Fruit fly (Drosophila melanogaster) whole organism, embryonic: ENCODE results near the gene CG13001.

ENCODE experiments used
- Ada2b ChIP-seq: fragments of 200-800 bp; sonication (Bioruptor generic); IDR thresholded peaks from 2 replicates; pipeline ENCODE4 v1.3.6; 2022; ENCODE audit warnings: missing biosample characterization, missing genetic modification characterization
- Awh ChIP-seq: fragments of 200-800 bp; sonication (Bioruptor generic); IDR thresholded peaks from 2 replicates; pipeline ENCODE4, ENCODE4 v1.3.6; 2022; ENCODE audit warnings: missing biosample characterization, missing genetic modification characterization
- CG10366 ChIP-seq: fragments of 200-800 bp; sonication (Bioruptor generic); IDR thresholded peaks from 2 replicates; pipeline ENCODE4 v1.3.6; 2022; ENCODE audit warnings: missing biosample characterization, missing genetic modification characterization
- CG10543 ChIP-seq: fragments of 200-800 bp; sonication (Bioruptor generic); optimal IDR thresholded peaks from 3 replicates; lab custom pipeline; 2017; ENCODE audit warnings: missing biosample characterization, mild to moderate bottlenecking, missing genetic modification characterization, moderate library complexity
- CG11504 ChIP-seq: fragments of 200-800 bp; sonication (Bioruptor generic); optimal IDR thresholded peaks from 3 replicates; lab custom pipeline; 2019; ENCODE audit warnings: missing biosample characterization, mild to moderate bottlenecking, missing genetic modification characterization, moderate library complexity
- CG12769 ChIP-seq: fragments of 200-800 bp; sonication (Bioruptor generic); optimal IDR thresholded peaks from 2 replicates; lab custom pipeline; 2019; ENCODE audit warnings: missing biosample characterization, mild to moderate bottlenecking, missing genetic modification characterization, moderate library complexity
- CG13894 ChIP-seq: fragments of 200-800 bp; sonication (Bioruptor generic); optimal IDR thresholded peaks from 3 replicates; lab custom pipeline; 2018; ENCODE audit warnings: missing biosample characterization, mild to moderate bottlenecking, missing genetic modification characterization, moderate library complexity
- CG14014 ChIP-seq: fragments of 200-800 bp; sonication (Bioruptor generic); IDR thresholded peaks from 2 replicates; pipeline ENCODE4 v1.3.6; 2022; ENCODE audit warnings: missing biosample characterization, missing genetic modification characterization
- CG15269 ChIP-seq: fragments of 200-800 bp; sonication (Bioruptor generic); optimal IDR thresholded peaks from 2 replicates; lab custom pipeline; 2018; ENCODE audit warnings: missing biosample characterization, mild to moderate bottlenecking, missing genetic modification characterization, moderate library complexity
- CG17361 ChIP-seq: fragments of 200-800 bp; sonication (Bioruptor generic); IDR thresholded peaks from 3 replicates; pipeline ENCODE4 v1.3.6; 2022; ENCODE audit warnings: missing biosample characterization, missing genetic modification characterization
- CG2129 ChIP-seq: fragments of 200-800 bp; sonication (Bioruptor generic); IDR thresholded peaks from 2 replicates; pipeline ENCODE4 v1.3.6; 2022; ENCODE audit warnings: missing biosample characterization, missing genetic modification characterization; ENCODE audit not compliant: partially characterized antibody
- CG2199 ChIP-seq: fragments of 200-800 bp; sonication (Bioruptor generic); IDR thresholded peaks from 3 replicates; pipeline ENCODE4 v1.3.6; 2022; ENCODE audit warnings: missing biosample characterization, missing genetic modification characterization
- CG42726 ChIP-seq: fragments of 200-800 bp; sonication (Bioruptor generic); IDR thresholded peaks from 2 replicates; pipeline ENCODE4 v1.3.6; 2022; ENCODE audit warnings: missing biosample characterization, missing genetic modification characterization; ENCODE audit not compliant: partially characterized antibody
- CG4404 ChIP-seq: fragments of 200-800 bp; sonication (Bioruptor generic); IDR thresholded peaks from 2 replicates; pipeline ENCODE4 v1.3.6; 2022; ENCODE audit warnings: missing biosample characterization, missing genetic modification characterization
- CG4820 ChIP-seq: fragments of 200-800 bp; sonication (Bioruptor generic); optimal IDR thresholded peaks from 3 replicates; lab custom pipeline; 2016; ENCODE audit warnings: missing biosample characterization, missing genetic modification characterization
- CG6175 ChIP-seq: fragments of 200-800 bp; sonication (Bioruptor generic); IDR thresholded peaks from 3 replicates; pipeline ENCODE4 v1.3.6; 2022; ENCODE audit warnings: missing biosample characterization, missing genetic modification characterization
- CG6791 ChIP-seq: fragments of 200-800 bp; sonication (Bioruptor generic); IDR thresholded peaks from 3 replicates; pipeline ENCODE4 v1.3.6; 2022; ENCODE audit warnings: missing biosample characterization, missing genetic modification characterization; ENCODE audit not compliant: partially characterized antibody
- D19B ChIP-seq: fragments of 200-800 bp; sonication (Bioruptor generic); optimal IDR thresholded peaks from 2 replicates; lab custom pipeline; 2017; ENCODE audit warnings: missing biosample characterization, mild to moderate bottlenecking, missing genetic modification characterization
- Dbx ChIP-seq: fragments of 200-800 bp; sonication (Bioruptor generic); IDR thresholded peaks from 3 replicates; pipeline ENCODE4 v1.3.6; 2022; ENCODE audit warnings: missing biosample characterization, missing genetic modification characterization
- Deaf1 ChIP-seq: fragments of 200-800 bp; optimal IDR thresholded peaks from 3 replicates; lab custom pipeline; 2019; ENCODE audit warnings: missing biosample characterization, mild to moderate bottlenecking, missing genetic modification characterization, moderate library complexity
- Gsc ChIP-seq: fragments of 200-800 bp; sonication (Bioruptor generic); IDR thresholded peaks from 2 replicates; pipeline ENCODE4 v1.3.6; 2022; ENCODE audit warnings: missing biosample characterization, missing genetic modification characterization
- Hmr ChIP-seq: fragments of 200-800 bp; sonication (Bioruptor generic); optimal IDR thresholded peaks from 3 replicates; lab custom pipeline; 2017; ENCODE audit warnings: mild to moderate bottlenecking, missing biosample characterization, missing genetic modification reagents, missing genetic modification characterization
- Med ChIP-seq: fragments of 200-800 bp; sonication (Bioruptor generic); peaks from one replicate; lab custom pipeline; 2016; ENCODE audit warnings: missing biosample characterization, missing genetic modification characterization, mild to moderate bottlenecking, inconsistent platforms, moderate library complexity
- Mes4 ChIP-seq: fragments of 200-800 bp; sonication (Bioruptor generic); optimal IDR thresholded peaks from 2 replicates; lab custom pipeline; 2016; ENCODE audit warnings: missing biosample characterization, missing genetic modification characterization
- Nf-YB ChIP-seq: fragments of 200-800 bp; sonication (Bioruptor generic); optimal IDR thresholded peaks from 3 replicates; lab custom pipeline; 2019; ENCODE audit warnings: missing biosample characterization, mild to moderate bottlenecking, missing genetic modification characterization, moderate library complexity
- NfI ChIP-seq: fragments of 200-800 bp; sonication (Bioruptor generic); optimal IDR thresholded peaks from 3 replicates; lab custom pipeline; 2018; ENCODE audit warnings: missing biosample characterization, mild to moderate bottlenecking, missing genetic modification characterization, moderate library complexity
- Oli ChIP-seq: fragments of 200-800 bp; sonication (Bioruptor generic); optimal IDR thresholded peaks from 2 replicates; lab custom pipeline; 2018; ENCODE audit warnings: missing biosample characterization, mild to moderate bottlenecking, missing genetic modification characterization, moderate library complexity
- Ptx1 ChIP-seq: fragments of 200-800 bp; sonication (Bioruptor generic); IDR thresholded peaks from 2 replicates; pipeline ENCODE4 v1.3.6; 2022; ENCODE audit warnings: missing biosample characterization, missing genetic modification characterization
- Xrp1 ChIP-seq: fragments of 200-800 bp; sonication (Bioruptor generic); IDR thresholded peaks from 2 replicates; pipeline ENCODE4 v1.3.6; 2022; ENCODE audit warnings: missing biosample characterization, missing genetic modification characterization
- chinmo ChIP-seq: fragments of 200-800 bp; sonication (Bioruptor generic); IDR thresholded peaks from 4 replicates; pipeline ENCODE4 v1.3.6; 2022; ENCODE audit warnings: missing biosample characterization, missing genetic modification characterization; ENCODE audit not compliant: partially characterized antibody
- ci ChIP-seq: fragments of 200-800 bp; sonication (Bioruptor generic); IDR thresholded peaks from 3 replicates; pipeline ENCODE4 v1.3.6; 2022; ENCODE audit warnings: missing biosample characterization, missing genetic modification characterization
- crol ChIP-seq: fragments of 200-800 bp; sonication (Bioruptor generic); IDR thresholded peaks from 2 replicates; pipeline ENCODE4 v1.3.6; 2022; ENCODE audit warnings: missing biosample characterization, missing genetic modification characterization
- dpn ChIP-seq, 2 experiments: fragments of 200-800 bp; sonication (Bioruptor generic); optimal IDR thresholded peaks; 3 replicates each; lab custom pipeline; 2016; ENCODE audit warnings: missing biosample characterization in 2 of 2, missing genetic modification characterization in 2 of 2
- gem ChIP-seq: fragments of 200-800 bp; sonication (Bioruptor generic); optimal IDR thresholded peaks from 2 replicates; lab custom pipeline; 2019; ENCODE audit warnings: missing biosample characterization, mild to moderate bottlenecking, missing genetic modification characterization, moderate library complexity
- gfzf ChIP-seq: fragments of 200-800 bp; sonication (Bioruptor generic); optimal IDR thresholded peaks from 2 replicates; lab custom pipeline; 2016; ENCODE audit warnings: missing biosample characterization, mild to moderate bottlenecking, missing genetic modification characterization, moderate library complexity
- klu ChIP-seq: fragments of 200-800 bp; sonication (Bioruptor generic); IDR thresholded peaks from 2 replicates; pipeline ENCODE4 v1.3.6; 2022; ENCODE audit warnings: missing biosample characterization, missing genetic modification characterization
- onecut ChIP-seq: fragments of 200-800 bp; sonication (Bioruptor generic); IDR thresholded peaks from 2 replicates; pipeline ENCODE4 v1.3.6; 2022; ENCODE audit warnings: missing biosample characterization, missing genetic modification characterization
- rib ChIP-seq: fragments of 200-800 bp; sonication (Bioruptor generic); IDR thresholded peaks from 2 replicates; pipeline ENCODE4 v1.3.6; 2022; ENCODE audit warnings: missing biosample characterization, missing genetic modification characterization
- sd ChIP-seq: fragments of 200-800 bp; sonication (Bioruptor generic); optimal IDR thresholded peaks from 3 replicates; lab custom pipeline; 2018; ENCODE audit warnings: missing biosample characterization, mild to moderate bottlenecking, missing genetic modification characterization, moderate library complexity
- sens ChIP-seq: fragments of 200-800 bp; sonication (Bioruptor generic); peaks from one replicate; lab custom pipeline; 2016; ENCODE audit warnings: missing biosample characterization, missing genetic modification characterization
- ssp ChIP-seq: fragments of 200-800 bp; sonication (Bioruptor generic); IDR thresholded peaks from 2 replicates; pipeline ENCODE4 v1.3.6; 2022; ENCODE audit warnings: missing biosample characterization, missing genetic modification characterization
- tx ChIP-seq: fragments of 200-800 bp; sonication (Bioruptor generic); optimal IDR thresholded peaks from 2 replicates; lab custom pipeline; 2016; ENCODE audit warnings: missing biosample characterization, missing genetic modification characterization
- usp ChIP-seq: fragments of >200 bp; optimal IDR thresholded peaks from 2 replicates; lab custom pipeline; 2017; ENCODE audit warnings: missing biosample characterization, missing genetic modification characterization
- zen ChIP-seq: fragments of 200-800 bp; sonication (Bioruptor generic); optimal IDR thresholded peaks from 3 replicates; lab custom pipeline; 2018; ENCODE audit warnings: missing biosample characterization, mild to moderate bottlenecking, missing genetic modification characterization, moderate library complexity

CG13001 gene

dm6 chrX:16911962-16912361, 30.7 kb downstream of the CG13001 start:
- TF ChIP-seq chinmo (GFP tag; lab: Robert Waterston, UW) (0 out of 4 replicates have a peak, but pooled peaks have one; percentile 37), CG4404 (no peak), Gsc (no peak), Nf-YB (GFP tag; lab: Kevin White, UChicago) (peak; percentile 60), Ada2b (no peak), Awh (GFP tag; lab: Robert Waterston, UW) (no peak)

- peak; percentile 98 for TF ChIP-seq CG13894
- no peak for TF ChIP-seq klu (GFP tag; lab: Robert Waterston, UW)
- TF ChIP-seq D19B (GFP tag; lab: Kevin White, UChicago) = peak; percentile 48
- TF ChIP-seq chinmo (GFP tag; lab: Robert Waterston, UW) = 0 out of 4 replicates have a peak, but pooled peaks have one; percentile 29
- TF ChIP-seq Mes4 (GFP tag; lab: Kevin White, UChicago) = no peak
- no peak for TF ChIP-seq usp (GFP tag; lab: Kevin White, UChicago)
- no peak for TF ChIP-seq CG12769
- no peak for TF ChIP-seq CG15269 (tag; lab: Kevin White, UChicago)
- TF ChIP-seq sd = peak; percentile 97
Observed at dm6 chrX:16909886-16910285, 32.8 kb downstream of the CG13001 start.

- 0 out of 3 replicates have a peak, but pooled peaks have one; percentile 11 for TF ChIP-seq CG17361 (GFP tag; lab: Robert Waterston, UW)
- peak; percentile 23; the same call in 1 of the 2 replicates for TF ChIP-seq crol (GFP tag; lab: Robert Waterston, UW)
- TF ChIP-seq sens (GFP tag; lab: Kevin White, UChicago) = peak; percentile 19
- TF ChIP-seq onecut = peak; percentile 13; the same call in 1 of the 2 replicates
- TF ChIP-seq gfzf = no peak
- peak; percentile 22 for TF ChIP-seq Hmr (GFP tag; lab: Kevin White, UChicago)
- TF ChIP-seq CG14014 (GFP tag; lab: Robert Waterston, UW) = peak; percentile 14; the same call in 1 of the 2 replicates
- 0 out of 3 replicates have a peak, but pooled peaks have one; percentile 19 for TF ChIP-seq ci
- TF ChIP-seq Med (GFP tag; lab: Kevin White, UChicago) = peak; percentile 51
- no peak for TF ChIP-seq CG6175 (GFP tag; lab: Robert Waterston, UW)
- TF ChIP-seq CG4820 = no peak
- peak; percentile 15 for TF ChIP-seq CG10543 (GFP tag; lab: Kevin White, UChicago)
- 0 out of 2 replicates have a peak, but pooled peaks have one; percentile 47 for TF ChIP-seq rib (GFP tag; lab: Robert Waterston, UW)
Observed at dm6 chrX:16909297-16909696, 33.4 kb downstream of the CG13001 start.

- TF ChIP-seq CG13894 (peak; percentile 96), CG10366 (no peak)
Observed at dm6 chrX:16907675-16908074, 35.0 kb downstream of the CG13001 start.

DNA sequence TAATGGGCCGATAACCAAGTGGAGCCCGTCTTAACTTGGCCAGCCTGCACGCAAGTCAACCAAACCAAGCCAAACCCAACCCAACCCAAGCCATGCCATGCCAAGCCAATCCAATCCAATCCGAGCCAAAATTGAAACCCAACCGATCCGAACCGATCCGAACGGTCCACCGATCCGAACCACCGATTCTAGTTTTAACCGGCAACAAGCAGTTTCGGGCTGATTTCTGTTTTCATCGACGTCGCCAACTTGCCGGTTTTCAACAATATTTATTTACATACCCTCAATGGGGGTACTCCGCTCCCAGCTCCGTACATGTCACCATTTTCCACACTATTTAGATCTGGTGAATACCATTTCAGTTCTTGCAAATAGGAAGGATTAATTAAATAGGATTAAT, 35.7 kb downstream of the CG13001 start:
- no peak for TF ChIP-seq dpn (GFP tag; optimal IDR thresholded peaks at IDR 0.05; lab: Kevin White, UChicago)
- TF ChIP-seq Dbx (GFP tag; lab: Robert Waterston, UW) = 0 out of 3 replicates have a peak, but pooled peaks have one; percentile 18
- TF ChIP-seq gem = peak; percentile 86
- no peak for TF ChIP-seq ssp (GFP tag; lab: Robert Waterston, UW)
- TF ChIP-seq CG11504 (tag; lab: Kevin White, UChicago) = no peak
- peak; percentile 75 for TF ChIP-seq Deaf1 (tag; lab: Kevin White, UChicago)
- no peak for TF ChIP-seq Xrp1 (GFP tag; lab: Robert Waterston, UW)
- TF ChIP-seq CG2199 (GFP tag; lab: Robert Waterston, UW) = peak; percentile 66; the same call in 1 of the 3 replicates
- no peak for TF ChIP-seq rib (GFP tag; lab: Robert Waterston, UW)
- TF ChIP-seq Ptx1 = no peak
- no peak for TF ChIP-seq CG42726 (GFP tag; lab: Robert Waterston, UW)
- TF ChIP-seq CG12769 = peak; percentile 34
- no peak for TF ChIP-seq onecut
- peak; percentile 23 for TF ChIP-seq Med (GFP tag; lab: Kevin White, UChicago)
- peak; percentile 97 for TF ChIP-seq CG13894
- TF ChIP-seq zen = no peak
- TF ChIP-seq NfI (GFP tag; lab: Kevin White, UChicago) = no peak
- no peak for TF ChIP-seq tx
- no peak for TF ChIP-seq CG2129 (GFP tag; lab: Robert Waterston, UW)
- TF ChIP-seq Oli (tag; lab: Kevin White, UChicago) = no peak
- TF ChIP-seq CG6791 = no peak
